Worm (Caenorhabditis elegans) whole organism, L2 larva: ENCODE data around the gene kvs-4.
A peak's percentile ranks its signal among the peaks of the same experiment; 100 is the strongest.

Experiments
- C34F6.9 ChIP-seq: fragments of 150-350 bp; optimal IDR thresholded peaks from 2 replicates; lab custom pipeline; 2014; ENCODE audit warnings: missing biosample characterization, missing genetic modification characterization
- F13H6.1 ChIP-seq: sonication (generic microtip); optimal IDR thresholded peaks from 2 replicates; lab custom pipeline; 2016; ENCODE audit warnings: missing genetic modification characterization, missing compliant biosample characterization
- R02D3.7 ChIP-seq: fragments of 150-350 bp; optimal IDR thresholded peaks from 2 replicates; lab custom pipeline; 2014; ENCODE audit warnings: missing biosample characterization, missing genetic modification characterization
- Y55F3AM.14 ChIP-seq: fragments of 200-800 bp; sonication (Bioruptor generic); optimal IDR thresholded peaks from 2 replicates; lab custom pipeline; 2018; ENCODE audit warnings: mild to moderate bottlenecking, missing genetic modification characterization, missing compliant biosample characterization
- alr-1 ChIP-seq: fragments of 150-350 bp; optimal IDR thresholded peaks from 2 replicates; lab custom pipeline; 2014; ENCODE audit warnings: missing biosample characterization, missing genetic modification characterization
- ama-1 ChIP-seq: fragments of 150-350 bp; optimal IDR thresholded peaks from 2 replicates; lab custom pipeline; 2018; ENCODE audit warnings: inconsistent platforms
- blmp-1 ChIP-seq: sonication (generic microtip); optimal IDR thresholded peaks from 2 replicates; lab custom pipeline; 2017; ENCODE audit warnings: missing genetic modification characterization, mild to moderate bottlenecking, missing compliant biosample characterization, antibody characterized with exemption, moderate library complexity; ENCODE audit not compliant: insufficient read depth
- ceh-16 ChIP-seq: fragments of 150-350 bp; optimal IDR thresholded peaks from 2 replicates; lab custom pipeline; 2014; ENCODE audit warnings: missing biosample characterization, missing genetic modification characterization
- ceh-82 ChIP-seq: fragments of 150-350 bp; optimal IDR thresholded peaks from 2 replicates; lab custom pipeline; 2014; ENCODE audit warnings: missing biosample characterization, missing genetic modification characterization
- crh-2 ChIP-seq: sonication (generic microtip); optimal IDR thresholded peaks from 2 replicates; lab custom pipeline; 2017; ENCODE audit warnings: missing biosample characterization, missing genetic modification characterization
- egl-27 ChIP-seq: sonication (generic microtip); optimal IDR thresholded peaks from 3 replicates; lab custom pipeline; 2017; ENCODE audit warnings: missing biosample characterization, missing genetic modification reagents, missing genetic modification characterization
- elt-3 ChIP-seq: sonication (generic microtip); optimal IDR thresholded peaks from 2 replicates; lab custom pipeline; 2017; ENCODE audit warnings: missing biosample characterization, missing genetic modification characterization
- fos-1 ChIP-seq: fragments of 150-350 bp; optimal IDR thresholded peaks from 2 replicates; lab custom pipeline; 2014; ENCODE audit warnings: missing biosample characterization, missing genetic modification characterization
- gmeb-1 ChIP-seq: fragments of 150-350 bp; optimal IDR thresholded peaks from 2 replicates; lab custom pipeline; 2014; ENCODE audit warnings: missing biosample characterization, missing genetic modification characterization
- lin-11 ChIP-seq: fragments of 150-350 bp; sonication (generic microtip); optimal IDR thresholded peaks from 2 replicates; lab custom pipeline; 2014; ENCODE audit warnings: missing biosample characterization, missing genetic modification characterization, inconsistent platforms, mixed read lengths
- lin-13 ChIP-seq: fragments of 150-350 bp; optimal IDR thresholded peaks from 2 replicates; lab custom pipeline; 2014; ENCODE audit warnings: missing biosample characterization, missing genetic modification reagents, missing genetic modification characterization
- lsy-2 ChIP-seq, 2 experiments: fragments of 150-350 bp in 1 of 2; sonication (generic microtip) in 1 of 2; optimal IDR thresholded peaks; 2 replicates each; lab custom pipeline; 2014 to 2017; ENCODE audit warnings: missing biosample characterization in 2 of 2, missing genetic modification characterization in 2 of 2
- mab-5 ChIP-seq: fragments of 150-350 bp; optimal IDR thresholded peaks from 2 replicates; lab custom pipeline; 2014; ENCODE audit warnings: missing biosample characterization, missing genetic modification characterization
- mbf-1 ChIP-seq: sonication (generic microtip); optimal IDR thresholded peaks from 2 replicates; lab custom pipeline; 2017; ENCODE audit warnings: missing biosample characterization, missing genetic modification characterization
- mdl-1 ChIP-seq, 2 experiments: fragments of 150-350 bp in 1 of 2; sonication (generic microtip) in 1 of 2; optimal IDR thresholded peaks; 2 replicates each; lab custom pipeline; 2017; ENCODE audit warnings: missing biosample characterization in 2 of 2, missing genetic modification characterization in 2 of 2
- nhr-10 ChIP-seq: sonication (generic microtip); optimal IDR thresholded peaks from 2 replicates; lab custom pipeline; 2017; ENCODE audit warnings: missing biosample characterization, missing genetic modification characterization
- nhr-11 ChIP-seq: fragments of 150-350 bp; optimal IDR thresholded peaks from 2 replicates; lab custom pipeline; 2014; ENCODE audit warnings: missing biosample characterization, missing genetic modification characterization
- nhr-129 ChIP-seq: fragments of 150-350 bp; optimal IDR thresholded peaks from 2 replicates; lab custom pipeline; 2014; ENCODE audit warnings: missing biosample characterization, missing genetic modification characterization
- nhr-21 ChIP-seq: fragments of 150-350 bp; optimal IDR thresholded peaks from 2 replicates; lab custom pipeline; 2014; ENCODE audit warnings: missing biosample characterization, missing genetic modification characterization
- nhr-23 ChIP-seq: fragments of 150-350 bp; optimal IDR thresholded peaks from 2 replicates; lab custom pipeline; 2014; ENCODE audit warnings: missing biosample characterization, missing genetic modification reagents, missing genetic modification characterization
- nhr-237 ChIP-seq: fragments of 150-350 bp; optimal IDR thresholded peaks from 2 replicates; lab custom pipeline; 2014; ENCODE audit warnings: missing biosample characterization, missing genetic modification characterization
- nhr-25 ChIP-seq: fragments of 150-350 bp; sonication (generic microtip); optimal IDR thresholded peaks from 3 replicates; lab custom pipeline; 2014; ENCODE audit warnings: missing biosample characterization, missing genetic modification characterization
- nhr-6 ChIP-seq: fragments of 150-350 bp; optimal IDR thresholded peaks from 2 replicates; lab custom pipeline; 2014; ENCODE audit warnings: missing biosample characterization, missing genetic modification characterization
- nhr-77 ChIP-seq: fragments of 150-350 bp; optimal IDR thresholded peaks from 2 replicates; lab custom pipeline; 2014; ENCODE audit warnings: missing biosample characterization, missing genetic modification characterization
- peb-1 ChIP-seq: fragments of 150-350 bp; optimal IDR thresholded peaks from 2 replicates; lab custom pipeline; 2014; ENCODE audit warnings: missing biosample characterization, missing genetic modification characterization
- sem-4 ChIP-seq: fragments of 150-350 bp; optimal IDR thresholded peaks from 2 replicates; lab custom pipeline; 2014; ENCODE audit warnings: missing biosample characterization, missing genetic modification reagents, missing genetic modification characterization
- skn-1 ChIP-seq: sonication (generic microtip); optimal IDR thresholded peaks from 2 replicates; lab custom pipeline; 2017; ENCODE audit warnings: missing biosample characterization, missing genetic modification characterization
- sma-3 ChIP-seq: sonication (generic microtip); optimal IDR thresholded peaks from 2 replicates; lab custom pipeline; 2016; ENCODE audit warnings: missing genetic modification reagents, missing genetic modification characterization, missing compliant biosample characterization
- sma-9 ChIP-seq, 2 experiments: fragments of 150-350 bp in 1 of 2; sonication (generic microtip) in 1 of 2; optimal IDR thresholded peaks; 2 replicates each; lab custom pipeline; 2014 to 2016; ENCODE audit warnings: missing genetic modification characterization in 2 of 2, mild to moderate bottlenecking in 1 of 2, missing biosample characterization in 1 of 2, missing compliant biosample characterization in 1 of 2, missing genetic modification reagents in 1 of 2, moderate library complexity in 1 of 2
- snpc-4 ChIP-seq: fragments of 150-350 bp; optimal IDR thresholded peaks from 2 replicates; lab custom pipeline; 2014; ENCODE audit warnings: missing biosample characterization, missing genetic modification characterization
- unc-39 ChIP-seq: fragments of 150-350 bp; optimal IDR thresholded peaks from 2 replicates; lab custom pipeline; 2014; ENCODE audit warnings: missing biosample characterization, missing genetic modification characterization
- unc-55 ChIP-seq: fragments of 150-350 bp; sonication (generic microtip); optimal IDR thresholded peaks from 3 replicates; lab custom pipeline; 2014; ENCODE audit warnings: missing biosample characterization, missing genetic modification reagents, missing genetic modification characterization
- unc-62 ChIP-seq: fragments of 150-350 bp; optimal IDR thresholded peaks from 2 replicates; lab custom pipeline; 2014; ENCODE audit warnings: missing biosample characterization, missing genetic modification reagents, missing genetic modification characterization
- zag-1 ChIP-seq: fragments of 150-350 bp; optimal IDR thresholded peaks from 2 replicates; lab custom pipeline; 2014; ENCODE audit warnings: missing biosample characterization, missing genetic modification characterization
- ztf-1 ChIP-seq: fragments of 200-800 bp; sonication (Bioruptor generic); conservative IDR thresholded peaks from 2 replicates; pipeline ENCODE4 v1.3.6; 2022; ENCODE audit warnings: missing genetic modification characterization, missing compliant biosample characterization
- ztf-11 ChIP-seq: sonication (generic microtip); optimal IDR thresholded peaks from 2 replicates; lab custom pipeline; 2017; ENCODE audit warnings: missing biosample characterization, missing genetic modification characterization
- ztf-4 ChIP-seq: fragments of 150-350 bp; optimal IDR thresholded peaks from 2 replicates; lab custom pipeline; 2014; ENCODE audit warnings: missing biosample characterization, missing genetic modification characterization

Gene kvs-4

DNA sequence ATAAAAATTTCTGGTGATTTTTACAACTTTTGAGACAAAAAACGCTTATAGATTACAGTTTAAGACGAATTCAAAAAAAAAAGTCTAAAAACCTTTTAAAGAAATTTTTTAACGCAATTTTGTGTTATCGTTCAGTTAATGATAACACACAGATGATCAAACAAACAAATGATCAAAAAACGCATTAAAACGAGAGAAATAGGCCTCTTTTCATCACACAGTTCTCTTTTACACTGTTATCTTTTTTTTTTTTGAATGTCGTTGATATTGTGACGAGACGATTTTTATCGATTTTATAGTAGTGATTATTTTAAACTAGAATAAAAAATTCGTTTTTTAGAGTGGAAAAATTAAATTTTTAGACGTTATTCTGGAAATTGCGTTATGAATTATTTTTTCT lies 47.4 kb downstream of the kvs-4 start:
- TF ChIP-seq skn-1 (no peak), nhr-129 (no peak), crh-2 (peak; percentile 51), sem-4 (tag; lab: Kevin White, UChicago) (no peak), zag-1 (no peak), nhr-237 (tag; lab: Kevin White, UChicago) (no peak), snpc-4 (tag; lab: Kevin White, UChicago) (no peak), unc-39 (tag; lab: Kevin White, UChicago) (no peak), sma-9 (GFP tag; optimal IDR thresholded peaks at IDR 0.05; lab: Kevin White, UChicago) (peak; percentile 46), sma-9 (tag; optimal IDR thresholded peaks at IDR 0.05; lab: Kevin White, UChicago) (no peak), ceh-16 (no peak), nhr-77 (no peak), nhr-25 (tag; lab: Kevin White, UChicago) (peak; percentile 3), gmeb-1 (tag; lab: Kevin White, UChicago) (no peak), R02D3.7 (tag; lab: Kevin White, UChicago) (no peak), ztf-1 (GFP tag; lab: Robert Waterston, UW) (no peak), blmp-1 (peak; percentile 10), C34F6.9 (tag; lab: Kevin White, UChicago) (no peak), alr-1 (tag; lab: Kevin White, UChicago) (no peak), Y55F3AM.14 (GFP tag; lab: Kevin White, UChicago) (no peak), unc-55 (GFP tag; lab: Kevin White, UChicago) (no peak), nhr-6 (no peak), lin-11 (no peak), lin-13 (GFP tag; lab: Kevin White, UChicago) (no peak), ama-1 (no peak), mab-5 (tag; lab: Kevin White, UChicago) (no peak), ztf-4 (tag; lab: Kevin White, UChicago) (no peak), nhr-21 (tag; lab: Kevin White, UChicago) (no peak), nhr-11 (tag; lab: Kevin White, UChicago) (no peak), ceh-82 (tag; lab: Kevin White, UChicago) (no peak), mbf-1 (tag; lab: Kevin White, UChicago) (no peak), mdl-1 (tag; optimal IDR thresholded peaks at IDR 0.05; lab: Kevin White, UChicago) (no peak), nhr-10 (tag; lab: Kevin White, UChicago) (no peak), elt-3 (tag; lab: Kevin White, UChicago) (no peak), fos-1 (tag; lab: Kevin White, UChicago) (peak; percentile 86), egl-27 (tag; lab: Kevin White, UChicago) (no peak), lsy-2 (tag; optimal IDR thresholded peaks at IDR 0.05; lab: Kevin White, UChicago) (no peak), unc-62 (GFP tag; lab: Kevin White, UChicago) (no peak), nhr-23 (tag; lab: Kevin White, UChicago) (no peak), peb-1 (tag; lab: Kevin White, UChicago) (no peak)
- TF ChIP-seq, all 48 proteins: peak for 5

DNA sequence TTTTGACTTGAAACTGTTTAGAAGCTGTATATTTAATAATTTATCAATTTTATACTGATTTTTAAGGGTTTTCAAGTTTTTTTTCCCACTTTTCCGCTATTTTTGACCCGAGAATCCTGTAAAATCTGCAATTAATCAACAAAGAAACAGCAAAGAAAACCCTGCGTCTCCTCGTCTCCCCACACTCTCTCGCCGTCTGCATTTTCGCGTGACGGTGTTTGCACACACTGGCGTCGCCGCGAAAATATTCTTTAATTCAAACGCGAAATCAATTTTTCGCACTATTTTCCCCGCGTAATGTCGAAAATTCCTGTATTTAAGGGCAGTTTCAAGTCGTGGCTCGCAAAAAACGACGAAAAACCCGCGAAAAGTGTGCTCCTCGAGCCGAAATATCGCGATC lies 50.9 kb downstream of the kvs-4 start, which contains the start of gene rsa-2:
rsa-2 (plus strand) TSS at position 221 of the 400 bp plus-strand sequence.
- peak; percentile 92 for TF ChIP-seq gmeb-1 (tag; lab: Kevin White, UChicago)
- TF ChIP-seq ztf-11 (tag; lab: Kevin White, UChicago), result no peak
- TF ChIP-seq lin-13 (GFP tag; lab: Kevin White, UChicago), result peak; percentile 18
- TF ChIP-seq nhr-129, result peak; percentile 24
- TF ChIP-seq skn-1, result no peak
- peak; percentile 26 for TF ChIP-seq Y55F3AM.14 (GFP tag; lab: Kevin White, UChicago)
- TF ChIP-seq nhr-11 (tag; lab: Kevin White, UChicago), result no peak
- no peak for TF ChIP-seq nhr-23 (tag; lab: Kevin White, UChicago)
- peak; percentile 44 for TF ChIP-seq F13H6.1 (tag; lab: Kevin White, UChicago)
- peak; percentile 23 for TF ChIP-seq sma-3 (GFP tag; lab: Kevin White, UChicago)
- peak; percentile 20 for TF ChIP-seq crh-2
- TF ChIP-seq unc-55 (GFP tag; lab: Kevin White, UChicago), result peak; percentile 67
- TF ChIP-seq nhr-237 (tag; lab: Kevin White, UChicago), result no peak
- TF ChIP-seq lsy-2 (tag; optimal IDR thresholded peaks at IDR 0.05; lab: Kevin White, UChicago), result peak; percentile 42 to 65
- TF ChIP-seq lin-11, result peak; percentile 26
- peak; percentile 64 for TF ChIP-seq sma-9 (GFP tag; optimal IDR thresholded peaks at IDR 0.05; lab: Kevin White, UChicago)
- TF ChIP-seq sma-9 (tag; optimal IDR thresholded peaks at IDR 0.05; lab: Kevin White, UChicago), result no peak
- TF ChIP-seq C34F6.9 (tag; lab: Kevin White, UChicago), result peak; percentile 54
- no peak for TF ChIP-seq alr-1 (tag; lab: Kevin White, UChicago)
- TF ChIP-seq, all 48 proteins: peak for 12
